Fruit fly (Drosophila melanogaster) S2 (cell line): ENCODE measurements around the gene Gbs-76A.

Experiments used
- CG8478 ChIP-seq: fragments of >200 bp; optimal IDR thresholded peaks from 2 replicates; lab custom pipeline; 2018
- CTCF ChIP-seq, 2 experiments: fragments of >200 bp; optimal IDR thresholded peaks; 2 replicates each; lab custom pipeline; 2018

Gene Gbs-76A

DNA sequence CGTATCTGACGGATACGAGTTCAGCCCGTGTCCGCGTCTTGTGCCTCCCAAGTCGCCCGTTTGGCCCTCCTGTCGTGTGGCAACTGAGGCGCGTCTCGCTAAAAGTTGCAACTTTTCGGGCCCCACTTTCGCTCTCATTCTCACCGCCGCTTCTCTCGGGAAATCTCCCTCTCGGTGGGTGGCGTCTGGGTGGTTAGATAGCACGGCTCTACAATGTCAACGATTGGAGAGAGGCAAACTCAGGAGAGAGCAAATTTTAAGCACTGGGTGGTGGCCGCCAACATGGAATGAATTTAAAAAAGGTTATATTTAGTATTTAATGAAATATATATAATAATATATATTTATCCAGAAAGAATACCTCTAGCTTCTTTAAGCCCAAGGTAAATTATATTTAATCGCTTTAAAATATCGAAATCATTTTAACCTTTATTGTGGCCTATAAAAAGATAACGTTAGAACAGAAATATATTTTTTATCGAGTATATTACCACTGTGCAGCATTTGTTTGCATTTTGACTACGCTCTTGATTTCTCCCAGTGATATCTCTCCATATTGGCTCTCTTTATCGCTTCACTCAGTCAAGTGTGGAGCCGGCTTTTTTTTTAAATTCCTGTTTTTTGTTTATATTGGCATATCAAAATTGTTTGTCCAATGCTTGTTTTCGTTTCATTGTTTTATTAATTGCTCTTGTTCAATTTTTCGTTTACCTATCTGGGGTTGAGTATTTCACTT is at the start of gene Gbs-76A:
Gene Gbs-76A, minus strand, starts transcription at position 327 of the 736 bp plus-strand sequence.
- TF ChIP-seq CG8478 (lab: Kevin White, UChicago) (no peak), CTCF (optimal IDR thresholded peaks at IDR 0.05; lab: Kevin White, UChicago) (no peak)

DNA sequence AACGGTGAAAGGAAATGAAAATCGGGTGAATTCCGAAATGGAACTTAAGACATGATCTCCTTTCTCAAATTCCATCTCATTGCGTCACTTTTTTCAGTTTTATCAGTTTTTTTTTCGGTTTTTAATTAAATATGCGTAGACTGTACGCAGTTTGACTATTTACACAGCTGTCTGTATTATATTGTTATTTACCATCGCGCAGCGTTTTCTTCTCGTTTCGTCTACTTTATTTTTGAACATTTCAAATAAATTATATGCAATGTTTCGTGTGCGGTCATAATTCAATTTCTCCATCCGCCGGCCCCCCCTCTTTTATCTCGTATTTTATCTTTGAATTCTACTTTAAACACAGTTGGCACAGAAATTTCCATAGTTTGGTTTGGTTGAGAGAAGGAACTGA is 48.0 kb upstream of the Gbs-76A start:
- no peak for TF ChIP-seq CG8478 (lab: Kevin White, UChicago)

DNA sequence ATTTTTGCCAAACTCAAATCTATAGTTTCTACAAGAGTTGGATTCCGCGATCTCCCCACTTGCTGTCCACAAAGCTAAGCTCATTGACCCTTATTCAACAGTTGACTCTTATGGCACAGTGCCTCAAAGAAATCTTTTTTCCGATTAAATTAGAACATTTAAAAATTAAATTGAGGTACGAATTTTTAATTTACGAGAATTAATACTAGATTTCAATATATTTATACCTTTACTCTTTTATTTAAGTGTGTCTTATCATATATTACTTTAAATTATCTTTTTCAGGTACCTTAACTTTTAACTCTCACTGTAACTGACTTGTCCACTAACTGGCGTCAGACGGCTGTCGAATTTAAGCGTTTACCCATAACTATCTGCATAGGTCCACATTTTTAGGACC is 45.7 kb upstream of the Gbs-76A start:
- no peak for TF ChIP-seq CTCF (optimal IDR thresholded peaks at IDR 0.05; lab: Kevin White, UChicago)
- no peak for TF ChIP-seq CG8478 (lab: Kevin White, UChicago)

DNA sequence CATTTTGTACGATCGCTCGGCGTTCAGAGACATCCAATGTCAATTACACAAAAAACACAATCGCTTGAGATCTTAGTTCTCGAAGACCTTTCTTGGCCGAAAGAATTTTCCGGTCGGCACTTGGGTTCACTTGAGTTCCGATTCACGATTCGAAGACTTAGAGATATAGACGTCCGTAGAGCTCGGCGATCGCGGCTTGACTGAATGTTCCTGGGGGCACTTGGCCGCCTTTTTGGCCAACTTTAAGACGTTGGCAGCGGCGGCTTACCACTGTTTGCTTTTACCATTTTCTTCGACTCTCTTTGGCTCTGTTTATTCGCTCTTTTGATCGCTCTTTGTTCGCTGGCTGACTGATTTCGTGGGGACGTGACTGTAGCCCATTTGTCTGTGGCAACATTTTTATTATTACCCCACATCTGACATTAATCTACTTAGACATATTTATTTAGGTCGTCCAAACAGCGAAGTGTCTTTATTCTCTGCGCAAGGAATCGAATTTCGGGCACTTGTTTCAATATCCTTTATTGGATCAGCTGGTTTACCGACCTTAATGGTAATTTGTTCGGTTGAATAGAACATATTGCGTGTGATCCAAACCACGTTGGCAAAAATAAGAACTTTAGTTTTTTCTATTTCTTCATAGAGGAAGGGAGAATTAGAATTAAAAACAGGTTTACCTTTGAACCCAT is 45.0 kb upstream of the Gbs-76A start, which contains the start of gene pip:
Gene pip, minus strand, starts transcription at position 212 of the 689 bp plus-strand sequence.
- TF ChIP-seq CTCF (optimal IDR thresholded peaks at IDR 0.05; lab: Kevin White, UChicago) (no peak), CG8478 (lab: Kevin White, UChicago) (no peak)

DNA sequence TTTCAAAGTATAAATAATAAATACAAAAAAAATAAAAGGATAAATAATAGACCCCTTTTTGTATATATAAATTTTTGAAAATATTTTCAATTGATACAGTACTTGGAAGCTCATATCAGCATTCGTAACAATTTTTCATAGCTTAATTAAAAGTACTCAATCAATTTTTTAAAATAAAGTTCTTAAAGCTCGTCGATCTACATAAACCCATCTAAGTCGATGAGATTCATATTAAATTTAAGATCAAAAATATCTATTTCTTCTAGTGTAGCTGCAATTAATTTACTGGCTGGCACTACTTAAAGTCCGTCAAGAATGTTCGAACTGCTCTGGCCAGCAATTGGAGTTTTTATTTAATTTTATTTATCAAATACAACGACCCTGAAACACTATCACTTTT is 44.1 kb upstream of the Gbs-76A start:
- no peak for TF ChIP-seq CG8478 (lab: Kevin White, UChicago)
- TF ChIP-seq CTCF (optimal IDR thresholded peaks at IDR 0.05; lab: Kevin White, UChicago) = no peak

DNA sequence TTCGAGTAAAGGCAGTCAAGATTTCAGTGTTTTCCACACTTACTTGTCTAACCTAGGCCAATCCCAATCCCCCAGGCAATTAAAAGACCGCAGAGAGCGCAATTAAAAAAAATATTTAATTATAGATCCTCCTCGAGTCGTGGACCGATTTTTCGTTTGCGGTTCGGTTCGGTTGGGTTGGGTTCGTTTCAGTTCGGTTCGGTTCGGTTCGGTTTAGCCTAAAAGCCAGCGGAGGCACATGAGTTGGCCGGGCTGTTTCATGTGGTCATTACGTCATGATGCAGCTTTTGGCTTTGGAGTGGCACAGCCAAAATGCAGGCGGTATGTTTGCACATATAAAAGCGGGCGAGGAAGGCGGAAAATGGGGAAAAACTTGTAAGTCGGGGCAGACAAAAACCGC is 39.2 kb upstream of the Gbs-76A start:
- TF ChIP-seq CG8478 (lab: Kevin White, UChicago) (no peak), CTCF (optimal IDR thresholded peaks at IDR 0.05; lab: Kevin White, UChicago) (no peak)

DNA sequence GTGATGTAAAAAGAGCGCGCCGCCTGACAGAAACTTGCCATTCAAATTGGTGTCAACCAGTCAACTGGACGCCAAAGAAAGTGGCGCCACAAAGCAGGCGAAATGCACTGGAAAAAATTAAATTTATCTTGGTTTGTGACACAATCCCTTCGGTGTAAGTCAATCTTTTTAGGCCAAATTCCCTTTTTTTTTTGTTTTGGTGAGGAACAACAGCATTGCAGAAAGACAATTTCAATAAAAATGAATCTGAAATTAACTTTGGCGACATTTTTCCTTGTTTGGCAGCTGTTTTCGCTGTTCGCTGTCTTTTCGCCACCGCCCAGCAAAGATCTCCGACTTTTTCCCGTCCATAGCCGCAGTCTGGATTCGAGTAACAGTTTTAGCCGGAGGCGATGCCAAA is 36.9 kb upstream of the Gbs-76A start:
- TF ChIP-seq CG8478 (lab: Kevin White, UChicago) = no peak
- TF ChIP-seq CTCF (optimal IDR thresholded peaks at IDR 0.05; lab: Kevin White, UChicago) = no peak

DNA sequence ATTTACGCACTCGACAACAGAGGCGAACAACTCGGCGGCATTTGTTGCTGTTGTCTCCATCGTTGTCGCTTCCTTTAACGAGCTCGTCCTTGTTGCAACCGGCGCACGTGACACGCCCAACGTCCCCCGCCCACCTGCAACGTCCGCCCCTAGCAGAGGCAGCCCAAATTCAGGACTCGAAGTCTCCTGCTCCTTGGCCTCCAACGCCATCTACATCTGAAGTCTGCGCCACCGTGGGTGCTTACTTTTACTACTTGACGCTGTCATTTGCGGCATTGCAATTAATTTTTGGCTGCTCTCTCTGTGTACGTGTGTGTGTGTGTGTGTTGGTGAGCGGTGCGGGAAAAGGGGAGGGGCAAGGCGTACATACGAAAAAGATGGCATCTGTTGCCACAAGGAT is 35.5 kb upstream of the Gbs-76A start:
- TF ChIP-seq CG8478 (lab: Kevin White, UChicago) (no peak), CTCF (optimal IDR thresholded peaks at IDR 0.05; lab: Kevin White, UChicago) (peak; percentile 55 to 67)

DNA sequence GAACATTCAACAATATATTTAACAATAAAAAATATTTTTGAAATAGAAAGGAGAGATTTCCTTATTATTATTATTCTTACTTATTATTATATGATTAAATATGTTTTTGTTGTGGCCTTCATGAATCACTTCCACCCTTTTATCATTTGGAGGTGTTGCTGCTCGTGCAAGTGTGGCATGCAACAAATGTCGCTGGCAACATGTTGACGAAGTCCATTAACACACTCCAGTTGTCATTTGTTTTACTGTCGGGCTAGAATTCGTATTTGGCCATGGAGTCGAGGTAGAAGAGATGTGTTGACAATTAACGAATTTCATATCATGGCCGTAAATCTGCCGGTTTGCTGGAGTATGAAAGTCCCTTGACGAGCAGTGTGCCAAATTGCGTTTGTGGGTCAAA is 34.7 kb upstream of the Gbs-76A start:
- no peak for TF ChIP-seq CG8478 (lab: Kevin White, UChicago)
- no peak for TF ChIP-seq CTCF (optimal IDR thresholded peaks at IDR 0.05; lab: Kevin White, UChicago)

DNA sequence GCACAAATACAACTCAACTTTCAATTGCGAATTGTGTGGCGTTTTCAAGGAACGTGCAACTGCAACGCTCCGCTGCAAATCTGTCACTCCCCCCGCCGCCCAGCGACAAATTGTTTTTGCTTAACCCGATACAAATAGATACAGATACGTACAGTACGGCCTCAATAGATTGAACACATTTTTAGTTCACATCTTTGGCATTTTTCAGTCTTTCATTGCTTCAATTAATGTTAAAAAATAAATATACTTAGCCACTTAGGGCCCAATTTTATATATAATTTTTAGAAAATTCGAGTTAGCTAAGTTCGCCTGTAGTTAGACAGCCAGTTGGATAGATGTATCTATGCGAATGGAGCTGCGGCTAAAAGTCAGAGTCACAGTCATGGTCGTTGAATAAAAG is 33.5 kb upstream of the Gbs-76A start:
- no peak for TF ChIP-seq CG8478 (lab: Kevin White, UChicago)
- no peak for TF ChIP-seq CTCF (optimal IDR thresholded peaks at IDR 0.05; lab: Kevin White, UChicago)

DNA sequence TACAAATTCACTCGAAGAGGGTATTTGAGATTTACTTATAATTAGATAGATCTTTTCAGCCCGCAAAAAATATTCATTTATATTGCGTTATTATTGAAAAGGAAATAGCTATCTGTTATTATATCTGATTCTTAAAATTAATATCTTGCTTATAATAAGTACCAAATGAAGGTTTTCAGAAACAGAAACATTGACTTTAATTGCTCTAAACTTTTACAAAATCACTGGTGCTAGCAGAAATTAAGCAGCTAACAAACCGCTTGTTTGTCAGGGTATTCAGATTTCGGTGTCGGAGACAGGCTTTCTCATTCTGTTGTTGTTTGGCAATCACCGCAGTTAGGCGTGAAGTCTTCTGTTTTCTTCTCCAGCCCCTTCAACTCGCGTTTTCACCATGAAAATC is 24.1 kb upstream of the Gbs-76A start:
- no peak for TF ChIP-seq CG8478 (lab: Kevin White, UChicago)
- TF ChIP-seq CTCF (optimal IDR thresholded peaks at IDR 0.05; lab: Kevin White, UChicago) = no peak

DNA sequence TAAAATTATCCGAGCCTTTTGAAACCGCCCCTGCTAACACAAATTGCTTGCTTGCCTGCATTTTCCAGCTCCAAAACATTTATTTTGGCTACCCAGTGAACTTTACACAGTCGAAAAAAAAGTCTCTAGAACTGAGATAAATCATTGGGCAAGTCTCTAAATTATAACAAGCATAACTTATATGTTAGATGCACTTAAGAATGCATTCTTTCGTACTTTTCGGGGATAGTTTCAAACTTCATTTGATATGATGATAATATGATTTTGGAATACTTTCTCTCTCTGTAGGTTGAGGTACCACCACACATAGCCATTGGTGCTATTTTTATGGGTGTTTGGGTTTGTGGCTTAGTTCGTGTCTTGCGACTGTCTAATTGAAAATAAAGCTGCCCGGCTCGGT is 22.3 kb upstream of the Gbs-76A start:
- TF ChIP-seq CG8478 (lab: Kevin White, UChicago) (no peak), CTCF (optimal IDR thresholded peaks at IDR 0.05; lab: Kevin White, UChicago) (no peak)

DNA sequence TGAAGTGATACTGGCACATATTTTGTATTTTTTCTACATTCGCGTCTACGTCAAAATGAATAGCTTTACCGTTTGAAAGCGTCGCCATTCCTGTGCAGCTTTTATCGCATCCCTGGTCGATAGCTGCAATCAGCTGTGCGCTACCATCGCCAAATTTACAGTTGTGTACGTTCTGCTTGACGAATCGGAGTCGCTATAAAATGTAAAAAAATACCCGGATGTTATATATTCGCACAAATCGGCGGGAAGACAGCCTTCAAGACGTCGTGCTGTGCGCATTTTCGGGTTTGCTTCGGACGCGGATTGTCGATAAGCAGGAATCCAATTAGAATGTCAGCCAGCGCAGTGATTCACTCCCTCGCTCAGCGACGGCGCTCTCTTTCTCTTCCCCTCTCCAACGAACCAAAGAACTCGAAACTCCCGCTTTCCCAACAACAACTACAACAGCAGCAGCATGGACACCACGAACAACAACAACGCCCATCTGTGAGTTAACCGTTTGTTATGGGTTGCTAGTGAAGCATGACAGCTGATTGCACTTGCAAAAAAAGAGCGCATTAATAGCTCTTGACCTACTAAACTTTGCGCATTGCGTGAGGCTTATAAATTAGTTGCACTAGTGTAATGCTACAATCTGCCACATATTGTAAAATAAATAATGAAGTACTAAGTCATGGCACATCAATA is 2.2 kb upstream of the Gbs-76A start:
- no peak for TF ChIP-seq CTCF (optimal IDR thresholded peaks at IDR 0.05; lab: Kevin White, UChicago)
- TF ChIP-seq CG8478 (lab: Kevin White, UChicago) = no peak

DNA sequence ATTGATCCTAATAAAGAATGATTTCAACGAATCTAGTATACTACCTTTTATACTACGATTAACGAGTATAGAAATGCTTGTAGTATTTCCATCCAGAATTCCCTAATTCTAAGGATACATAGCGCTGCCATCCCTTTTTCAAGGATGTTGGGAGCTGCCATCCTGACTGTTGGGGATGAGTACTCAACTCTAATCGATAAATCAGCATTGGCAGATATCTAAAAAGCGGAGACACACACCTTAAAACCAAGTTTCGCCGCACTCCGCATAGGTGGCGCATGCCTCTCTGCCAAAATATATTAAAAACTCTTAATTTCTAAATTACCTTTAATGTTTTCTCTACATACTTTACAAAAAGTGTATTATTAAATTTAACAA is 1.7 kb upstream of the Gbs-76A start, which contains the start of gene fal:
Gene fal, plus strand, starts transcription at position 330 of the 378 bp plus-strand sequence.
- TF ChIP-seq CG8478 (lab: Kevin White, UChicago) (no peak), CTCF (optimal IDR thresholded peaks at IDR 0.05; lab: Kevin White, UChicago) (peak; percentile 92 to 93)

DNA sequence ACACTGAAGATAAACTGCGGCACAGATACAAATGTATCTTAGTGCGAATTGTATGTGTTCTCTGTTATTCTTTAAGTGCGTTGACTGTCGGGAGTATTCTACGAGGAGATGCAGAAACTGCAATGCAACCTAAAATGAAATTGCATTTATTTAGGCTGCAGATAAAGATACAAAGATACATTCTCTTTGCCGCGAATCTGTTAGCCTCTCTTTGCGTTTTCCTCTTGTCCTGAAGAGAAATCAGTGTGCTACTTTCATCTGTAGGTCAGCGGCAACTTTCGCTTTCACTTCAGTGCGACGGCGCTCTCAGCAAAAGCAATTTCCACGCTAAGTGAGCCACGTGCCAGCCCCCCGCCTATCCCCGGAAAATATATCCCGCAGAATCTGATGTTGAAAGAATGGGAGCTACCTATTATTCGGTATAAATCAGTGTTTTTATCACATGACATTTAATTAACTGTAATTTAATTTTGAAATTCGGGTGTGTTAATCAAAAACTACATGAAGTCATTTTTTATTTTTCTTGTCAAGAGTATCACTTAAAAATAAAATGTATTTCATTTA is 694 bp upstream of the Gbs-76A start:
- TF ChIP-seq CTCF (optimal IDR thresholded peaks at IDR 0.05; lab: Kevin White, UChicago) = no peak
- no peak for TF ChIP-seq CG8478 (lab: Kevin White, UChicago)
